Fruit fly (Drosophila melanogaster) whole organism, embryonic: Measurements from ENCODE around the gene CG17349.

ENCODE experiments used
- Blimp-1 ChIP-seq: fragments of 200-800 bp; sonication (Bioruptor generic); optimal IDR thresholded peaks from 3 replicates; lab custom pipeline; 2018; ENCODE audit warnings: missing biosample characterization, missing genetic modification characterization, mild to moderate bottlenecking, moderate library complexity, missing genetic modification reagents
- BtbVII ChIP-seq: fragments of 200-800 bp; sonication (Bioruptor generic); optimal IDR thresholded peaks from 3 replicates; lab custom pipeline; 2017; ENCODE audit warnings: missing biosample characterization, mild to moderate bottlenecking, missing genetic modification characterization
- CG11398 ChIP-seq: fragments of 200-800 bp; sonication (Bioruptor generic); optimal IDR thresholded peaks from 2 replicates; lab custom pipeline; 2016; ENCODE audit warnings: missing biosample characterization, missing genetic modification characterization
- CG11456 ChIP-seq: fragments of 200-800 bp; sonication (Bioruptor generic); IDR thresholded peaks from 3 replicates; pipeline ENCODE4 v1.3.6; 2022; ENCODE audit warnings: missing biosample characterization, missing genetic modification characterization
- CG1233 ChIP-seq: fragments of 200-800 bp; sonication (Bioruptor generic); optimal IDR thresholded peaks from 4 replicates; lab custom pipeline; 2018; ENCODE audit warnings: missing biosample characterization, mild to moderate bottlenecking, missing genetic modification characterization
- CG13296 ChIP-seq: fragments of 200-800 bp; sonication (Bioruptor generic); optimal IDR thresholded peaks from 3 replicates; lab custom pipeline; 2018; ENCODE audit warnings: missing biosample characterization, mild to moderate bottlenecking, missing genetic modification characterization
- CG14050 ChIP-seq: fragments of 200-800 bp; sonication (Bioruptor generic); IDR thresholded peaks from 3 replicates; pipeline ENCODE4 v1.3.6; 2022; ENCODE audit warnings: missing biosample characterization, missing genetic modification characterization
- CG17359 ChIP-seq: fragments of 200-800 bp; sonication (Bioruptor generic); optimal IDR thresholded peaks from 3 replicates; lab custom pipeline; 2018; ENCODE audit warnings: missing biosample characterization, mild to moderate bottlenecking, missing genetic modification characterization, moderate library complexity
- CG2202 ChIP-seq: fragments of 200-800 bp; sonication (Bioruptor generic); optimal IDR thresholded peaks from 2 replicates; lab custom pipeline; 2018; ENCODE audit warnings: missing biosample characterization, mild to moderate bottlenecking, missing genetic modification characterization
- CG3281 ChIP-seq: fragments of 200-800 bp; sonication (Bioruptor generic); optimal IDR thresholded peaks from 3 replicates; lab custom pipeline; 2017; ENCODE audit warnings: missing biosample characterization, mild to moderate bottlenecking, missing genetic modification characterization
- CG34224 ChIP-seq: fragments of 200-800 bp; sonication (Bioruptor generic); IDR thresholded peaks from 3 replicates; pipeline ENCODE4 v1.3.6; 2022; ENCODE audit warnings: missing biosample characterization, missing genetic modification characterization; ENCODE audit not compliant: partially characterized antibody
- CG6689 ChIP-seq: fragments of 200-800 bp; sonication (Bioruptor generic); IDR thresholded peaks from 2 replicates; pipeline ENCODE4 v1.3.6; 2022; ENCODE audit warnings: missing biosample characterization, missing genetic modification characterization
- CG6765 ChIP-seq: fragments of 200-800 bp; sonication (Bioruptor generic); optimal IDR thresholded peaks from 3 replicates; lab custom pipeline; 2017; ENCODE audit warnings: missing biosample characterization, mild to moderate bottlenecking, missing genetic modification characterization
- CG7357 ChIP-seq: fragments of 200-800 bp; sonication (Bioruptor generic); IDR thresholded peaks from 3 replicates; pipeline ENCODE4 v1.3.6; 2022; ENCODE audit warnings: missing biosample characterization, missing genetic modification characterization
- CG7928 ChIP-seq: fragments of 200-800 bp; sonication (Bioruptor generic); optimal IDR thresholded peaks from 2 replicates; lab custom pipeline; 2017; ENCODE audit warnings: missing biosample characterization, mild to moderate bottlenecking, missing genetic modification characterization
- CG9215 ChIP-seq: fragments of 200-800 bp; sonication (Bioruptor generic); IDR thresholded peaks from 2 replicates; pipeline ENCODE4 v1.3.6; 2022; ENCODE audit warnings: missing biosample characterization, missing genetic modification characterization
- CHES-1-like ChIP-seq: fragments of 200-800 bp; sonication (Bioruptor generic); optimal IDR thresholded peaks from 2 replicates; lab custom pipeline; 2016; ENCODE audit warnings: missing biosample characterization, missing genetic modification characterization
- CoRest ChIP-seq: fragments of 200-800 bp; sonication (Bioruptor generic); optimal IDR thresholded peaks from 3 replicates; lab custom pipeline; 2018; ENCODE audit warnings: missing biosample characterization, mild to moderate bottlenecking, missing genetic modification characterization, moderate library complexity
- E2f2 ChIP-seq: fragments of 200-800 bp; sonication (Bioruptor generic); IDR thresholded peaks from 2 replicates; pipeline ENCODE4 v1.3.6; 2022; ENCODE audit warnings: missing biosample characterization, missing genetic modification characterization
- Kr ChIP-seq: fragments of 200-800 bp; sonication (Bioruptor generic); optimal IDR thresholded peaks from 2 replicates; lab custom pipeline; 2017; ENCODE audit warnings: missing biosample characterization, mild to moderate bottlenecking, missing genetic modification characterization
- Max ChIP-seq: fragments of 200-800 bp; sonication (Bioruptor generic); optimal IDR thresholded peaks from 2 replicates; lab custom pipeline; 2016; ENCODE audit warnings: missing biosample characterization, mild to moderate bottlenecking, missing genetic modification characterization
- Meics ChIP-seq: fragments of 200-800 bp; sonication (Bioruptor generic); optimal IDR thresholded peaks from 2 replicates; lab custom pipeline; 2017; ENCODE audit warnings: missing biosample characterization, mild to moderate bottlenecking, missing genetic modification characterization
- Pdp1 ChIP-seq, 2 experiments: fragments of 200-800 bp; sonication (Bioruptor generic); optimal IDR thresholded peaks; 3 replicates each; lab custom pipeline; 2016; ENCODE audit warnings: missing biosample characterization in 2 of 2, missing genetic modification characterization in 2 of 2, mild to moderate bottlenecking in 1 of 2, moderate library complexity in 1 of 2
- Ptx1 ChIP-seq: fragments of 200-800 bp; sonication (Bioruptor generic); IDR thresholded peaks from 2 replicates; pipeline ENCODE4 v1.3.6; 2022; ENCODE audit warnings: missing biosample characterization, missing genetic modification characterization
- Xbp1 ChIP-seq: fragments of 200-800 bp; sonication (Bioruptor generic); optimal IDR thresholded peaks from 3 replicates; lab custom pipeline; 2016; ENCODE audit warnings: missing biosample characterization, mild to moderate bottlenecking, missing genetic modification characterization
- al ChIP-seq: fragments of 200-800 bp; sonication (Bioruptor generic); IDR thresholded peaks from 2 replicates; pipeline ENCODE4 v1.3.6; 2022; ENCODE audit warnings: missing biosample characterization, missing genetic modification characterization
- az2 ChIP-seq: fragments of 200-800 bp; sonication (Bioruptor generic); optimal IDR thresholded peaks from 3 replicates; lab custom pipeline; 2016; ENCODE audit warnings: missing biosample characterization, missing genetic modification characterization
- bcd ChIP-seq: fragments of 200-800 bp; sonication (Bioruptor generic); optimal IDR thresholded peaks from 2 replicates; lab custom pipeline; 2017; ENCODE audit warnings: missing biosample characterization, mild to moderate bottlenecking, missing genetic modification characterization
- cad ChIP-seq: fragments of >200 bp; optimal IDR thresholded peaks from 2 replicates; lab custom pipeline; 2017; ENCODE audit warnings: missing biosample characterization, missing genetic modification characterization
- dmrt99B ChIP-seq: fragments of 200-800 bp; sonication (Bioruptor generic); optimal IDR thresholded peaks from 2 replicates; lab custom pipeline; 2018; ENCODE audit warnings: missing biosample characterization, mild to moderate bottlenecking, missing genetic modification characterization, moderate library complexity
- en ChIP-seq: fragments of 200-800 bp; sonication (Bioruptor generic); optimal IDR thresholded peaks from 2 replicates; lab custom pipeline; 2016; ENCODE audit warnings: missing biosample characterization, missing genetic modification characterization
- eve ChIP-seq, 2 experiments: fragments of >200 bp; optimal IDR thresholded peaks; 2 replicates each; lab custom pipeline; 2017; ENCODE audit warnings: missing biosample characterization in 2 of 2, missing genetic modification characterization in 2 of 2
- fd64A ChIP-seq: fragments of 200-800 bp; sonication (Bioruptor generic); optimal IDR thresholded peaks from 3 replicates; lab custom pipeline; 2018; ENCODE audit warnings: missing biosample characterization, mild to moderate bottlenecking, missing genetic modification characterization
- gcm2 ChIP-seq: fragments of 200-800 bp; sonication (Bioruptor generic); optimal IDR thresholded peaks from 2 replicates; lab custom pipeline; 2016; ENCODE audit warnings: missing biosample characterization, missing genetic modification characterization
- gro ChIP-seq: fragments of 200-800 bp; sonication (Bioruptor generic); optimal IDR thresholded peaks from 2 replicates; lab custom pipeline; 2016; ENCODE audit warnings: missing biosample characterization, missing genetic modification characterization
- ind ChIP-seq: fragments of 200-800 bp; sonication (Bioruptor generic); optimal IDR thresholded peaks from 3 replicates; lab custom pipeline; 2016; ENCODE audit warnings: missing biosample characterization, missing genetic modification characterization
- jing ChIP-seq: fragments of 200-800 bp; sonication (Bioruptor generic); optimal IDR thresholded peaks from 2 replicates; lab custom pipeline; 2018; ENCODE audit warnings: missing biosample characterization, mild to moderate bottlenecking, missing genetic modification characterization
- lab ChIP-seq: fragments of 200-800 bp; sonication (Bioruptor generic); optimal IDR thresholded peaks from 3 replicates; lab custom pipeline; 2017; ENCODE audit warnings: missing biosample characterization, missing genetic modification characterization, mild to moderate bottlenecking, moderate library complexity, missing genetic modification reagents
- lilli ChIP-seq: fragments of 200-800 bp; sonication (Bioruptor generic); optimal IDR thresholded peaks from 3 replicates; lab custom pipeline; 2016; ENCODE audit warnings: missing biosample characterization, missing genetic modification characterization
- lmd ChIP-seq: fragments of 200-800 bp; sonication (Bioruptor generic); IDR thresholded peaks from 2 replicates; pipeline ENCODE4 v1.3.6; 2022; ENCODE audit warnings: missing biosample characterization, missing genetic modification characterization
- nmo ChIP-seq: fragments of 200-800 bp; sonication (Bioruptor generic); optimal IDR thresholded peaks from 2 replicates; lab custom pipeline; 2018; ENCODE audit warnings: missing biosample characterization, mild to moderate bottlenecking, missing genetic modification characterization, moderate library complexity
- odd ChIP-seq: fragments of 200-800 bp; sonication (Bioruptor generic); optimal IDR thresholded peaks from 2 replicates; lab custom pipeline; 2017; ENCODE audit warnings: missing biosample characterization, mild to moderate bottlenecking, missing genetic modification characterization
- p53 ChIP-seq: fragments of 200-800 bp; sonication (Bioruptor generic); optimal IDR thresholded peaks from 2 replicates; lab custom pipeline; 2016; ENCODE audit warnings: missing biosample characterization, missing genetic modification characterization
- run ChIP-seq: fragments of 200-800 bp; sonication (Bioruptor generic); optimal IDR thresholded peaks from 3 replicates; lab custom pipeline; 2018; ENCODE audit warnings: missing biosample characterization, mild to moderate bottlenecking, missing genetic modification characterization
- slbo ChIP-seq: fragments of 200-800 bp; sonication (Bioruptor generic); IDR thresholded peaks from 2 replicates; pipeline ENCODE4 v1.3.6; 2022; ENCODE audit warnings: missing biosample characterization, missing genetic modification characterization
- stwl ChIP-seq: fragments of 200-800 bp; sonication (Bioruptor generic); optimal IDR thresholded peaks from 3 replicates; lab custom pipeline; 2018; ENCODE audit warnings: missing biosample characterization, mild to moderate bottlenecking, missing genetic modification characterization, moderate library complexity
- vvl ChIP-seq: fragments of 200-800 bp; sonication (Bioruptor generic); IDR thresholded peaks from 2 replicates; pipeline ENCODE4 v1.3.6; 2022; ENCODE audit warnings: missing biosample characterization, missing genetic modification characterization
- wek ChIP-seq: fragments of 200-800 bp; sonication (Bioruptor generic); optimal IDR thresholded peaks from 3 replicates; lab custom pipeline; 2018; ENCODE audit warnings: missing biosample characterization, mild to moderate bottlenecking, missing genetic modification characterization, moderate library complexity
- zen ChIP-seq: fragments of 200-800 bp; sonication (Bioruptor generic); optimal IDR thresholded peaks from 3 replicates; lab custom pipeline; 2018; ENCODE audit warnings: missing biosample characterization, mild to moderate bottlenecking, missing genetic modification characterization, moderate library complexity

CG17349 gene

DNA sequence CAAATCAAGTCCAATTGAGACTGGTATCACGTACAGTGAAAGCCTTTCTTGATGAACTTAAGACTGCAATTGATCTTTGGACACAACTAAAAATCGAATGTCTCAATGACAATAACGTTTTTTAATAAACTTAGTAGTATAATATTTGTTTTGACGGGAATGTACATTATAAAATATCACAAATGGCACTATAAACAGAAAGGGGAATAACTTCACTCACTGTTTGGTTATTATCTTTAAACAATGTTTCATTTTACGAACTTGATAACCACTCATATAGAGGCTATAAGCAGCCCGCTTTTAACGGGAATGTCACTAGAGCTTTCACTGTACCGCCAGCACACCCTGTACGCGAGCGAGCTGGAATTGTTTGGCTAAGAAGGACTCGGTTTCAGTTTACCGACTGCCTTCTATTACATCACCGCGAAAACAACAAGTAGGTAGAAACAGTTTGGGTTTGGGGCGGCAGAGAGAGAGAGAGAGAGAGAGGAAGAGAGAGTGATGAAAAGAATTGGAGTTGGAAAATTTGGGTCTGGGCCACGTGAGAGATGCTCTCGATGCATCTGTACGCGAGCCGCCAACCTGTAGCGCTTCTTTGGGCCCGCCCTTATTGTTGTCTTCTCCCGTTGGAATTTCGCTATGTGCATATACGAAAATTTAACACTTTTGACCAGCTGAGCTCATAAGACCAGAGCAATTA is 27.5 kb downstream of the CG17349 start (continued):
- TF ChIP-seq en (GFP tag; lab: Kevin White, UChicago) (no peak), Ptx1 (GFP tag; lab: Robert Waterston, UW) (0 out of 2 replicates have a peak, but pooled peaks have one; percentile 17), bcd (peak; percentile 5), gcm2 (no peak), lab (GFP tag; lab: Kevin White, UChicago) (peak; percentile 32), Xbp1 (no peak), Kr (GFP tag; lab: Kevin White, UChicago) (no peak), CG6765 (GFP tag; lab: Kevin White, UChicago) (no peak), nmo (peak; percentile 15), Blimp-1 (GFP tag; lab: Kevin White, UChicago) (no peak), vvl (GFP tag; lab: Robert Waterston, UW) (0 out of 2 replicates have a peak, but pooled peaks have one; percentile 15), fd64A (no peak), eve (GFP tag; optimal IDR thresholded peaks at IDR 0.05; lab: Kevin White, UChicago) (peak in 1 of 2 experiments; percentile 79), al (no peak), E2f2 (GFP tag; lab: Robert Waterston, UW) (no peak), CHES-1-like (no peak), CG7928 (no peak), CG3281 (peak; percentile 39), lilli (GFP tag; lab: Kevin White, UChicago) (peak; percentile 39), Meics (peak; percentile 49), BtbVII (GFP tag; lab: Kevin White, UChicago) (no peak), ind (GFP tag; lab: Kevin White, UChicago) (peak; percentile 22), CG6689 (GFP tag; lab: Robert Waterston, UW) (no peak), gro (GFP tag; lab: Kevin White, UChicago) (no peak), CG11398 (GFP tag; lab: Kevin White, UChicago) (no peak), CoRest (tag; lab: Kevin White, UChicago) (peak; percentile 37), p53 (no peak), stwl (tag; lab: Kevin White, UChicago) (no peak), CG34224 (GFP tag; lab: Robert Waterston, UW) (0 out of 3 replicates have a peak, but pooled peaks have one; percentile 10), CG17359 (tag; lab: Kevin White, UChicago) (peak; percentile 29), CG1233 (GFP tag; lab: Kevin White, UChicago) (no peak), CG14050 (GFP tag; lab: Robert Waterston, UW) (no peak), run (tag; lab: Kevin White, UChicago) (no peak), CG9215 (GFP tag; lab: Robert Waterston, UW) (no peak), CG7357 (GFP tag; lab: Robert Waterston, UW) (no peak), jing (GFP tag; lab: Kevin White, UChicago) (peak; percentile 6), wek (no peak), zen (tag; lab: Kevin White, UChicago) (no peak), cad (GFP tag; lab: Kevin White, UChicago) (no peak), CG2202 (no peak), CG13296 (GFP tag; lab: Kevin White, UChicago) (no peak), slbo (GFP tag; lab: Robert Waterston, UW) (peak; percentile 39), az2 (GFP tag; lab: Kevin White, UChicago) (peak; percentile 16), odd (no peak), dmrt99B (tag; lab: Kevin White, UChicago) (peak; percentile 52), CG11456 (GFP tag; lab: Robert Waterston, UW) (no peak), Max (GFP tag; lab: Kevin White, UChicago) (no peak), lmd (GFP tag; lab: Robert Waterston, UW) (no peak; the same call in 1 of the 2 replicates), Pdp1 (GFP tag; optimal IDR thresholded peaks at IDR 0.05; lab: Kevin White, UChicago) (peak in 1 of 2 experiments; percentile 78)
